Worm (Caenorhabditis elegans): Measurements from ENCODE around the gene M01B2.8.

M01B2.8 gene

DNA sequence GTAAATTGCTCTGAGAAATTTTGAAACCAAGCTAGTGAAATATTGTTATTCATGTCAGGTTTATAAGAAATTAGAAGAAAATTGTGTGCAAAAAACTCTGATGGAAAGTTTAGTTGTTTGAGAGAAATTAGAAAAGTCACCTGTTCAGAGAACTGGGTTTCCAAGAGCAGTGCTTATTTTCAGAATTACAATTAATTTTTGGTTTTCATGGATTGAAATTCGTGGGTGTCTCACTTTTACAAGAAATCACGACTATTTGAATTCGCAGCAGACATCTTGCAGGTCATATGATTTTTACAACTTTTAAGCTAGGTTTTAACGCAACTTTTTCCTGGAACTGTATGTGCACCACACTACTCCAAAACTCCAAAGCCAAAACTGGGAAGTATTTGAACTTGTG, 49.0 kb downstream of the M01B2.8 start, which contains the start of gene srz-10:
Gene srz-10, minus strand, starts transcription at position 88 of the 400 bp plus-strand sequence.
- TF ChIP-seq mef-2 (tag; optimal IDR thresholded peaks at IDR 0.05) (no peak), blmp-1 (tag; optimal IDR thresholded peaks at IDR 0.05) (no peak), zag-1 (tag; optimal IDR thresholded peaks at IDR 0.05) (no peak), fkh-8 (tag; optimal IDR thresholded peaks at IDR 0.05) (peak; percentile 64), C04F5.9 (tag; optimal IDR thresholded peaks at IDR 0.05) (no peak), mep-1 (tag; optimal IDR thresholded peaks at IDR 0.05) (no peak), nhr-20 (tag; optimal IDR thresholded peaks at IDR 0.05) (no peak), sptf-1 (tag; optimal IDR thresholded peaks at IDR 0.05) (no peak), nhr-71 (tag; optimal IDR thresholded peaks at IDR 0.05) (peak; percentile 47), nhr-47 (tag; optimal IDR thresholded peaks at IDR 0.05) (peak; percentile 42), lin-35 (GFP tag; optimal IDR thresholded peaks at IDR 0.05) (no peak), nhr-84 (tag; optimal IDR thresholded peaks at IDR 0.05) (no peak), dsc-1 (tag; optimal IDR thresholded peaks at IDR 0.05) (no peak), F16B12.6 (tag; optimal IDR thresholded peaks at IDR 0.05) (no peak), hlh-17 (GFP tag; optimal IDR thresholded peaks at IDR 0.05; ENCODE audit: borderline replicate concordance) (no peak), ceh-63 (GFP tag; optimal IDR thresholded peaks at IDR 0.05) (no peak), hlh-4 (tag; optimal IDR thresholded peaks at IDR 0.05) (peak; percentile 98), ama-1 (optimal IDR thresholded peaks at IDR 0.05) (no peak), lin-15B (tag; optimal IDR thresholded peaks at IDR 0.05) (no peak), aly-2 (tag; optimal IDR thresholded peaks at IDR 0.05) (no peak), ztf-4 (tag; optimal IDR thresholded peaks at IDR 0.05) (no peak), snpc-4 (tag; optimal IDR thresholded peaks at IDR 0.05) (no peak)

All from whole organism, L1 larva.